Fruit fly (Drosophila melanogaster) whole organism, embryonic: ENCODE measurements around the gene CG8349.
A peak's percentile ranks its signal among the peaks of the same experiment; 100 is the strongest.

Experiments used
- Bgb ChIP-seq: fragments of 200-800 bp; sonication (Bioruptor generic); IDR thresholded peaks from 2 replicates; pipeline ENCODE4 v1.3.6; 2022; ENCODE audit warnings: missing biosample characterization, missing genetic modification characterization; ENCODE audit not compliant: partially characterized antibody
- CG1024 ChIP-seq: fragments of 200-800 bp; sonication (Bioruptor generic); IDR thresholded peaks from 2 replicates; pipeline ENCODE4 v1.3.6; 2022; ENCODE audit warnings: missing biosample characterization, missing genetic modification characterization
- CG11398 ChIP-seq: fragments of 200-800 bp; sonication (Bioruptor generic); optimal IDR thresholded peaks from 2 replicates; lab custom pipeline; 2016; ENCODE audit warnings: missing biosample characterization, missing genetic modification characterization
- CG13296 ChIP-seq: fragments of 200-800 bp; sonication (Bioruptor generic); optimal IDR thresholded peaks from 3 replicates; lab custom pipeline; 2018; ENCODE audit warnings: missing biosample characterization, mild to moderate bottlenecking, missing genetic modification characterization
- CG15601 ChIP-seq: fragments of 200-800 bp; sonication (Bioruptor generic); optimal IDR thresholded peaks from 3 replicates; lab custom pipeline; 2019; ENCODE audit warnings: missing biosample characterization, mild to moderate bottlenecking, missing genetic modification characterization, moderate library complexity
- CG1602 ChIP-seq: fragments of 200-800 bp; sonication (Bioruptor generic); optimal IDR thresholded peaks from 3 replicates; lab custom pipeline; 2016; ENCODE audit warnings: missing biosample characterization, missing genetic modification characterization
- CG1647 ChIP-seq: fragments of 200-800 bp; sonication (Bioruptor generic); optimal IDR thresholded peaks from 3 replicates; lab custom pipeline; 2016; ENCODE audit warnings: missing biosample characterization, missing genetic modification characterization
- CG16813 ChIP-seq: fragments of 200-800 bp; sonication (Bioruptor generic); IDR thresholded peaks from 3 replicates; pipeline ENCODE4 v1.3.6; 2022; ENCODE audit warnings: missing biosample characterization, missing genetic modification characterization; ENCODE audit not compliant: partially characterized antibody
- CG1832 ChIP-seq: fragments of 200-800 bp; sonication (Bioruptor generic); optimal IDR thresholded peaks from 2 replicates; lab custom pipeline; 2017; ENCODE audit warnings: missing biosample characterization, mild to moderate bottlenecking, missing genetic modification characterization, inconsistent platforms
- CG18599 ChIP-seq: fragments of 200-800 bp; sonication (Bioruptor generic); optimal IDR thresholded peaks from 3 replicates; lab custom pipeline; 2017; ENCODE audit warnings: missing biosample characterization, missing genetic modification characterization, mild to moderate bottlenecking, moderate library complexity, missing genetic modification reagents
- CG18619 ChIP-seq: fragments of 200-800 bp; sonication (Bioruptor generic); optimal IDR thresholded peaks from 3 replicates; lab custom pipeline; 2017; ENCODE audit warnings: missing biosample characterization, mild to moderate bottlenecking, missing genetic modification characterization
- CG32532 ChIP-seq: fragments of 200-800 bp; sonication (Bioruptor generic); IDR thresholded peaks from 2 replicates; pipeline ENCODE4 v1.3.6; 2022; ENCODE audit warnings: missing biosample characterization, missing genetic modification characterization
- CG3847 ChIP-seq: fragments of 200-800 bp; sonication (Bioruptor generic); IDR thresholded peaks from 2 replicates; pipeline ENCODE4 v1.3.6; 2022; ENCODE audit warnings: missing biosample characterization, missing genetic modification characterization
- CG4328 ChIP-seq: fragments of 200-800 bp; sonication (Bioruptor generic); optimal IDR thresholded peaks from 3 replicates; lab custom pipeline; 2017; ENCODE audit warnings: missing biosample characterization, missing genetic modification reagents, missing genetic modification characterization
- CG4730 ChIP-seq: fragments of 200-800 bp; sonication (Bioruptor generic); IDR thresholded peaks from 2 replicates; pipeline ENCODE4 v1.3.6; 2022; ENCODE audit warnings: missing biosample characterization, missing genetic modification characterization
- CG4854 ChIP-seq: fragments of 200-800 bp; sonication (Bioruptor generic); optimal IDR thresholded peaks from 2 replicates; lab custom pipeline; 2016; ENCODE audit warnings: missing biosample characterization, missing genetic modification characterization, inconsistent platforms
- CG6654 ChIP-seq: fragments of 200-800 bp; sonication (Bioruptor generic); optimal IDR thresholded peaks from 2 replicates; lab custom pipeline; 2017; ENCODE audit warnings: missing biosample characterization, mild to moderate bottlenecking, missing genetic modification characterization
- CG6683 ChIP-seq: fragments of 200-800 bp; sonication (Bioruptor generic); optimal IDR thresholded peaks from 2 replicates; lab custom pipeline; 2017; ENCODE audit warnings: missing biosample characterization, mild to moderate bottlenecking, missing genetic modification characterization, missing genetic modification reagents
- CG6854 ChIP-seq: fragments of 200-800 bp; sonication (Bioruptor generic); optimal IDR thresholded peaks from 3 replicates; lab custom pipeline; 2017; ENCODE audit warnings: missing biosample characterization, mild to moderate bottlenecking, missing genetic modification characterization
- CG7786 ChIP-seq: fragments of 200-800 bp; sonication (Bioruptor generic); optimal IDR thresholded peaks from 2 replicates; lab custom pipeline; 2016; ENCODE audit warnings: missing biosample characterization, missing genetic modification characterization
- CG9817 ChIP-seq: fragments of 200-800 bp; sonication (Bioruptor generic); optimal IDR thresholded peaks from 2 replicates; lab custom pipeline; 2018; ENCODE audit warnings: missing biosample characterization, mild to moderate bottlenecking, missing genetic modification characterization, moderate library complexity
- Camta ChIP-seq: fragments of 200-800 bp; sonication (Bioruptor generic); optimal IDR thresholded peaks from 2 replicates; lab custom pipeline; 2016; ENCODE audit warnings: missing biosample characterization, missing genetic modification characterization
- CrebB ChIP-seq: fragments of 200-800 bp; sonication (Bioruptor generic); optimal IDR thresholded peaks from 3 replicates; lab custom pipeline; 2018; ENCODE audit warnings: missing biosample characterization, mild to moderate bottlenecking, missing genetic modification characterization
- Ets97D ChIP-seq: fragments of 200-800 bp; sonication (Bioruptor generic); optimal IDR thresholded peaks from 3 replicates; lab custom pipeline; 2016; ENCODE audit warnings: missing biosample characterization, missing genetic modification characterization
- GATAe ChIP-seq: fragments of 200-800 bp; sonication (Bioruptor generic); conservative IDR thresholded peaks from 2 replicates; pipeline ENCODE4 v1.3.6; 2022; ENCODE audit warnings: missing biosample characterization, missing genetic modification characterization
- HLH3B ChIP-seq: fragments of 200-800 bp; sonication (Bioruptor generic); IDR thresholded peaks from 2 replicates; pipeline ENCODE4 v1.3.6; 2022; ENCODE audit warnings: missing biosample characterization, missing genetic modification characterization
- HLH54F ChIP-seq: fragments of 200-800 bp; sonication (Bioruptor generic); optimal IDR thresholded peaks from 3 replicates; lab custom pipeline; 2016; ENCODE audit warnings: missing biosample characterization, missing genetic modification characterization
- Hr3 ChIP-seq: fragments of 200-800 bp; sonication (Bioruptor generic); optimal IDR thresholded peaks from 3 replicates; lab custom pipeline; 2016; ENCODE audit warnings: missing biosample characterization, missing genetic modification characterization
- Hr51 ChIP-seq, 2 experiments: fragments of 200-800 bp; sonication (Bioruptor generic); optimal IDR thresholded peaks; 2 replicates in 1 of 2; 3 replicates in 1 of 2; lab custom pipeline; 2016 to 2018; ENCODE audit warnings: missing biosample characterization in 2 of 2, missing genetic modification characterization in 2 of 2, mild to moderate bottlenecking in 1 of 2, moderate library complexity in 1 of 2
- Lim3 ChIP-seq: fragments of 200-800 bp; sonication (Bioruptor generic); IDR thresholded peaks from 2 replicates; pipeline ENCODE4 v1.3.6; 2022; ENCODE audit warnings: missing biosample characterization, missing genetic modification characterization
- NC2β ChIP-seq: fragments of 200-800 bp; sonication (Bioruptor generic); optimal IDR thresholded peaks from 2 replicates; lab custom pipeline; 2016; ENCODE audit warnings: missing biosample characterization, missing genetic modification characterization
- Oaz ChIP-seq: fragments of 200-800 bp; sonication (Bioruptor generic); IDR thresholded peaks from 2 replicates; pipeline ENCODE4 v1.3.6; 2022; ENCODE audit warnings: missing biosample characterization, missing genetic modification characterization
- Oli ChIP-seq: fragments of 200-800 bp; sonication (Bioruptor generic); optimal IDR thresholded peaks from 2 replicates; lab custom pipeline; 2018; ENCODE audit warnings: missing biosample characterization, mild to moderate bottlenecking, missing genetic modification characterization, moderate library complexity
- Ravus ChIP-seq: fragments of 200-800 bp; sonication (Bioruptor generic); IDR thresholded peaks from 2 replicates; pipeline ENCODE4 v1.3.6; 2022; ENCODE audit warnings: missing biosample characterization, missing genetic modification characterization
- Sox100B ChIP-seq: fragments of 200-800 bp; sonication (Bioruptor generic); optimal IDR thresholded peaks from 3 replicates; lab custom pipeline; 2018; ENCODE audit warnings: missing biosample characterization, mild to moderate bottlenecking, missing genetic modification characterization
- Sox102F ChIP-seq: fragments of 200-800 bp; sonication (Bioruptor generic); optimal IDR thresholded peaks from 2 replicates; lab custom pipeline; 2018; ENCODE audit warnings: missing biosample characterization, mild to moderate bottlenecking, missing genetic modification characterization, moderate library complexity
- Sry-δ ChIP-seq: fragments of 200-800 bp; sonication (Bioruptor generic); optimal IDR thresholded peaks from 2 replicates; lab custom pipeline; 2016; ENCODE audit warnings: missing biosample characterization, missing genetic modification characterization
- YL-1 ChIP-seq: fragments of 200-800 bp; sonication (Bioruptor generic); optimal IDR thresholded peaks from 3 replicates; lab custom pipeline; 2017; ENCODE audit warnings: missing biosample characterization, mild to moderate bottlenecking, missing genetic modification characterization
- btn ChIP-seq: fragments of 200-800 bp; sonication (Bioruptor generic); optimal IDR thresholded peaks from 2 replicates; lab custom pipeline; 2016; ENCODE audit warnings: missing biosample characterization, missing genetic modification characterization
- cato ChIP-seq: fragments of 200-800 bp; sonication (Bioruptor generic); optimal IDR thresholded peaks from 2 replicates; lab custom pipeline; 2016; ENCODE audit warnings: missing biosample characterization, missing genetic modification characterization, borderline replicate concordance
- exex ChIP-seq: fragments of 200-800 bp; sonication (Bioruptor generic); optimal IDR thresholded peaks from 4 replicates; lab custom pipeline; 2018; ENCODE audit warnings: missing biosample characterization, mild to moderate bottlenecking, missing genetic modification characterization, moderate library complexity
- fd64A ChIP-seq: fragments of 200-800 bp; sonication (Bioruptor generic); optimal IDR thresholded peaks from 3 replicates; lab custom pipeline; 2018; ENCODE audit warnings: missing biosample characterization, mild to moderate bottlenecking, missing genetic modification characterization
- gcm2 ChIP-seq: fragments of 200-800 bp; sonication (Bioruptor generic); optimal IDR thresholded peaks from 2 replicates; lab custom pipeline; 2016; ENCODE audit warnings: missing biosample characterization, missing genetic modification characterization
- h ChIP-seq: fragments of >200 bp; optimal IDR thresholded peaks from 2 replicates; lab custom pipeline; 2017
- hbn ChIP-seq: fragments of 200-800 bp; sonication (Bioruptor generic); IDR thresholded peaks from 2 replicates; pipeline ENCODE4 v1.3.6; 2022; ENCODE audit warnings: missing biosample characterization, missing genetic modification characterization; ENCODE audit not compliant: partially characterized antibody
- kah ChIP-seq: fragments of 200-800 bp; sonication (Bioruptor generic); optimal IDR thresholded peaks from 2 replicates; lab custom pipeline; 2018; ENCODE audit warnings: missing biosample characterization, mild to moderate bottlenecking, missing genetic modification characterization
- lab ChIP-seq: fragments of 200-800 bp; sonication (Bioruptor generic); optimal IDR thresholded peaks from 3 replicates; lab custom pipeline; 2017; ENCODE audit warnings: missing biosample characterization, missing genetic modification characterization, mild to moderate bottlenecking, moderate library complexity, missing genetic modification reagents
- rib ChIP-seq: fragments of 200-800 bp; sonication (Bioruptor generic); IDR thresholded peaks from 2 replicates; pipeline ENCODE4 v1.3.6; 2022; ENCODE audit warnings: missing biosample characterization, missing genetic modification characterization
- ro ChIP-seq: fragments of 200-800 bp; sonication (Bioruptor generic); IDR thresholded peaks from 2 replicates; pipeline ENCODE4 v1.3.6; 2022; ENCODE audit warnings: missing biosample characterization, missing genetic modification characterization
- row ChIP-seq: fragments of 200-800 bp; sonication (Bioruptor generic); IDR thresholded peaks from 3 replicates; pipeline ENCODE4 v1.3.6; 2022; ENCODE audit warnings: missing biosample characterization, missing genetic modification characterization
- vfl ChIP-seq: fragments of 200-800 bp; sonication (Bioruptor generic); optimal IDR thresholded peaks from 2 replicates; lab custom pipeline; 2016; ENCODE audit warnings: missing biosample characterization, missing genetic modification characterization
- wor ChIP-seq: fragments of 200-800 bp; sonication (Bioruptor generic); IDR thresholded peaks from 2 replicates; pipeline ENCODE4 v1.3.6; 2022; ENCODE audit warnings: missing biosample characterization, missing genetic modification characterization

The CG8349 gene

dm6 chr2L:8239712-8240245, 24.1 kb downstream of the CG8349 start, which contains the start of gene Pvr (continued):
- TF ChIP-seq HLH54F: no peak
- TF ChIP-seq CG18619 (GFP tag; lab: Kevin White, UChicago): no peak
- TF ChIP-seq YL-1 (GFP tag; lab: Kevin White, UChicago): no peak
- TF ChIP-seq CG6854 (GFP tag; lab: Kevin White, UChicago): no peak
- no peak for TF ChIP-seq CG6683 (GFP tag; lab: Kevin White, UChicago)
- no peak for TF ChIP-seq CG13296
- TF ChIP-seq rib (GFP tag; lab: Robert Waterston, UW): no peak
- no peak for TF ChIP-seq ro (GFP tag; lab: Robert Waterston, UW)
- no peak for TF ChIP-seq CG4328 (GFP tag; lab: Kevin White, UChicago)
- no peak for TF ChIP-seq cato (GFP tag; lab: Kevin White, UChicago)
- TF ChIP-seq Lim3 (GFP tag; lab: Robert Waterston, UW): no peak
- TF ChIP-seq CG1647 (GFP tag; lab: Kevin White, UChicago): no peak
- no peak for TF ChIP-seq CG6654 (GFP tag; lab: Kevin White, UChicago)
- no peak for TF ChIP-seq GATAe
- peak; percentile 53 for TF ChIP-seq CG3847 (GFP tag; lab: Robert Waterston, UW)
- no peak for TF ChIP-seq NC2β (GFP tag; lab: Kevin White, UChicago)
- TF ChIP-seq CG11398: no peak
- TF ChIP-seq Bgb (GFP tag; lab: Robert Waterston, UW): peak; percentile 97
- TF ChIP-seq HLH3B (GFP tag; lab: Robert Waterston, UW): no peak
- TF ChIP-seq kah (GFP tag; lab: Kevin White, UChicago): no peak
- peak; percentile 39 for TF ChIP-seq CG32532 (GFP tag; lab: Robert Waterston, UW)
- no peak for TF ChIP-seq h
- no peak for TF ChIP-seq CG4854 (GFP tag; lab: Kevin White, UChicago)
- TF ChIP-seq gcm2 (GFP tag; lab: Kevin White, UChicago): no peak
- no peak for TF ChIP-seq CG9817 (tag; lab: Kevin White, UChicago)
- peak; percentile 71 for TF ChIP-seq Ets97D (GFP tag; lab: Kevin White, UChicago)
- no peak for TF ChIP-seq CG18599
- TF ChIP-seq Hr3 (GFP tag; lab: Kevin White, UChicago): no peak
- no peak for TF ChIP-seq Hr51 (GFP tag; optimal IDR thresholded peaks at IDR 0.05; lab: Kevin White, UChicago)
- TF ChIP-seq Sox100B (GFP tag; lab: Kevin White, UChicago): no peak
- peak; percentile 93 for TF ChIP-seq Sry-δ (GFP tag; lab: Kevin White, UChicago)
- no peak for TF ChIP-seq exex (tag; lab: Kevin White, UChicago)
- peak; percentile 96 for TF ChIP-seq hbn
- peak; percentile 90 for TF ChIP-seq CG16813 (GFP tag; lab: Robert Waterston, UW)
- peak; percentile 80 for TF ChIP-seq CG15601 (tag; lab: Kevin White, UChicago)
- no peak for TF ChIP-seq CG1602 (GFP tag; lab: Kevin White, UChicago)
- TF ChIP-seq CG7786 (GFP tag; lab: Kevin White, UChicago): no peak
- no peak for TF ChIP-seq CG1024
- no peak for TF ChIP-seq CG1832 (GFP tag; lab: Kevin White, UChicago)
- no peak for TF ChIP-seq wor
- TF ChIP-seq CG4730 (GFP tag; lab: Robert Waterston, UW): no peak
- no peak for TF ChIP-seq CrebB (tag; lab: Kevin White, UChicago)
- no peak for TF ChIP-seq Camta (GFP tag; lab: Kevin White, UChicago)
- no peak for TF ChIP-seq Ravus
- no peak for TF ChIP-seq Oli
- TF ChIP-seq lab (GFP tag; lab: Kevin White, UChicago): no peak
- TF ChIP-seq fd64A: no peak
- no peak for TF ChIP-seq Oaz (GFP tag; lab: Robert Waterston, UW)
- no peak for TF ChIP-seq vfl (GFP tag; lab: Kevin White, UChicago)
- TF ChIP-seq Sox102F (GFP tag; lab: Kevin White, UChicago): no peak
- TF ChIP-seq row: peak; percentile 35; the same call in 1 of the 3 replicates
- TF ChIP-seq btn (GFP tag; lab: Kevin White, UChicago): no peak
